Worm (Caenorhabditis elegans): ENCODE data around the gene W07G4.8.

Gene W07G4.8

DNA sequence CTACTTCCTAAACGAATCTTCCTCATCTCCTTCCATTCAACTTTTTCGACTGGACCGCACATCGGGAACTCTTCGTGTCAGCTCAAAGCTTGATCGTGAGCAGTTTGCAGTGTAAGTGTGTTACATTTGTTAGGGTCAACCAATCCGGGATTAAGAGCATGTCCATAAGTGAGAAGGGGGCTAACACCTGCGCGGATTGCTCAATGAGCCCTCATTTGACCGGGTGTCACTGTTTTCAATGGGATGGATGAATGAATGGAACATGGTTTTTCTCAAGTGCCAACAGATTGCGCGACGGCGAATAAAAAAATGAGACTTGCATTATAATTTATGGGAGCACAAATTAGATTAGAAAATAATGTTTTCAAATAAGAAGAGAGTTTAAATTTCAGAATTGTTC is 24.1 kb downstream of the W07G4.8 start:
- no peak for TF ChIP-seq unc-62 (GFP tag; optimal IDR thresholded peaks at IDR 0.05)

DNA sequence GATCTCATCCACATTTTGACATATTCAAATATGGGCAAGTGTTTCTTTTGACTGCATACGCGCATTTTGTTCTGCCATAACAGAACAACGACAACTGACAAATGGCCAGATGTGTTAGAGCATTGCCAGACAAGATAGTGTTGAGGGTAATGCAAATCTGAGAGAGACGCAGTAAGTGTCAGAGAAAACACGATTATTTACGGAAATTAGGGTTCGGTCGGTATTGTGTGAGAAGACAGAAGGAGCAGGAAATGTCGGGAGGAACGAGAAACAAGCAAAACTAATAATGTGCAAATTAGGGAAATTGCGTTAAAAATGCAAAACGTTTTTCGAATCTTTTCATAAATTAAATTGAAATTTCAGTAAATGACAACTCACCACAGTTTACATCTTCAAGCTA is 24.9 kb downstream of the W07G4.8 start:
- no peak for TF ChIP-seq unc-62 (GFP tag; optimal IDR thresholded peaks at IDR 0.05)

DNA sequence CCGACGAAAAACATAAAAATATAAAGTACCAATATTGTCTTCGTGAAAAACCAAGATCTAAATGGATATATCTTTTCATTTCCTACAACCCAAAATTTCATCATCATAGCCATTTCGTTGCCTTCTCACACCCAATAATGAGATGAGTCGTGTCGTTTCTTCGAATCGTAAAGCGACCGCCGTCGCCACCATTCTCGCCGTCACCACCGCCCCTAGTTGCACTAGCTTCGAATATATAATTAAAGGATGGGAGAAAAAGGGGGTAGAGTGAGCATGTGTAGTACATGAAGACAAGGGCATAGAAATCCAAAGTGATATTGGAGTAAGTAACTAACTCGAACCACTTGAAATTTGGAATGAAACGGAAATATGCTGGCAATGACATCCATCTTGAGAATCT is 27.1 kb downstream of the W07G4.8 start:
- no peak for TF ChIP-seq unc-62 (GFP tag; optimal IDR thresholded peaks at IDR 0.05)

DNA sequence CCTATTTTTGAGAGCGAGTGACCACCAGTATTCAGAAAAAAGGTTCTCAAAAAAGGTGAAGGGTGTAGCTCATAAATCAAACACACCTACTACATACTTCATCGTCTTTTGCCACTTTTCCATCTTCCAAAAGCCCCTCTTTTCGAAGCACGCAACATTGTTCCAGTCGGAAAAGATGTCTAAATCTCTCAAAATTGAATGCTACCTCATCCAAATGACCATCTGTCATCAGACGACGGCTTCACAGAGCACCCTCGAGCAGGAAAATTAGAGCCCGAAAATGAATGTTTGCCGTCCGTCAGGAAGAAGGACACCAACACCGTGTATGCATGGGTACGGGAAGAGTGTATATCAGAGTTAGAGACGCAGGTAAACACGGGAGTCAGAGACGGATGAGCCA is 27.8 kb downstream of the W07G4.8 start:
- TF ChIP-seq unc-62 (GFP tag; optimal IDR thresholded peaks at IDR 0.05) = no peak

DNA sequence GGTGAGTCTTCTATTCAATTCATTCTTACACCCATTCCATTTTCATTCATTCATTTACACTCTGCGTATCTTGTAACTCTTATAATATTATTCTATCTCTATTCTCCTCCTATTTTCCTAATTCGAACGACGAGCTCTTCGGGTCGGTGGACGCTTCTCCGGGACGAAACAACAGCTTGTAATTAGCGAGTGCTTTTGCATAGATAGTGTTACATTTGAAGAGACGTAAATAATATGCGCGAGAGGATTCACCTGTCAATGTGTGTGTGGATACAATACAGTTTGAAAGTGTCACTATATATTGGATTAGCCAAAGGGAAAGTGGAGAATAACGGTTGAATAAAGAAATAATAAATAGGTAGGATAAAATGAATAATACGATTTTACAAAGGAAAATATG is 28.7 kb downstream of the W07G4.8 start:
- no peak for TF ChIP-seq unc-62 (GFP tag; optimal IDR thresholded peaks at IDR 0.05)

DNA sequence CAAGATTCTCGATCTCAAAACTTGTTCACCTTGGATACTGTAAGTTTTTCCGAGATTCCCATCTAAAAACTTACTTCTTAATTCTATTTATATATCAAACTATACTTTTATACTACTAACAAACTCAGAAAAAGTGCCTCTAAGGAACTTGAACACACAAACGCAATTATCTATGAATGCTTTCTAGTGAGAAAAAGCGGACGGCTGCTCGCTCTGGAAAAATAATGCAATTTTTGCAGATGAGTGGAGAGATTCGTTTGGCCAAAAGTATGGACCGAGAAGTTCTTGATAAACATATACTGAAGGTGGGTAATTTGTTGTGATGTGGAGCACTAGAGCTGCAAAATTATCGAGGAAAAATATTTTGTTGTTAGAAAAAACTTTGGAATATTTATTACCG is 29.3 kb downstream of the W07G4.8 start:
- TF ChIP-seq unc-62 (GFP tag; optimal IDR thresholded peaks at IDR 0.05) = no peak

DNA sequence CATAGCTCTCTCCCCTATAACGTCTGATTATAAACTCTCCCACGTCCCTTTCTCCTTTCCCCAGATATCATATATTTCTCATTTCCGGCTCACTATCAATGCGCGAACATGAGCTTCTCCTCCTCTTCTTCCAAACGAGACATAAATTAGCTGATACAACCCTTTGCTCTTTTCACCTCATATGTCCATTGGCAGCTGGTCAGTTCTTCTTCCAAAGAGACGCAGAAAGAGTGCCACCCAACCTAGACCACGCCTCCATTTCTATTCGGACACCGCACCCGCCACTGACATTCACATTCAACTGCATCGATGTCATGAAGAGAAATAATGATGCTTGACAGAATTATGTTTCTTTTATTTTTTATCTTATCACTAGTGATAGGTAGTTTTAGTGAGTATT is 30.6 kb downstream of the W07G4.8 start, which contains the start of gene fmi-1:
fmi-1 (plus strand) TSS at position 301 of the 400 bp plus-strand sequence.
- no peak for TF ChIP-seq unc-62 (GFP tag; optimal IDR thresholded peaks at IDR 0.05)

DNA sequence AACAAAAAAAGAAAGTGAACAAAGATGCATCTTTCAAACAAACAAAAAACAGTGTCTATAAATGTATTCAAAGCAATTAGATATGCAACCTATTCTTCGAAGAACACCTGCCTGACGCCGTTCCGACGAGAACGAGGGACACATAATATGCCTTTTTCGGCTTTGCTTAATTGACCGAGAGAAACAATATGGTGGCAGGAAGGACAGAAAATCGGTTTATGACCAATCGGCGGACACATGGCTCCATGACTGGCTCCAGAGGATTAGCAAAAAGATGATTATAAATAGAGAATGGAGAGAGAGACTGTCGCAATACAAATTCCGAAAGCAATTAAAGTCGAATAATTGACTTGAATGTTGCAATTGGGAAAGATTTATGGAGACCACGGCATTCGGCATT is 31.1 kb downstream of the W07G4.8 start:
- TF ChIP-seq unc-62 (GFP tag; optimal IDR thresholded peaks at IDR 0.05) = no peak

DNA sequence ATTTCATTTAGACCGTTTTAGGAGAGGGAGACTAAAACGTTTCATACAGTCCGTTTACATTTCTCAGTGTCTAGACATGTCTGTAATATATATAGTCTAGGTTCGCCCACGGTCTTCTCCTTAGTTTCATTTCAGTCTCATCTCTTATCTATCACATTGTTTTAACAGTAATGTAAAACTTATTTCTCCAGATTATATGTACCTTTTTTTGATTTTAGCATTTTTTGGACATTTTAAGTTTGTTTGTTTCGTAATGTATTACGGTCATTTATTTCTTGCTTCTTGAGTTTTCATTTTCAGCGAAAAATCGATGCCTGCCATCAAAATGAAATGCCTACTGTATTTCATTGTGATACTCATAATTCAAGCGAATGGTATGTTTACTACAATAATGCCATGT is 35.5 kb downstream of the W07G4.8 start, which contains the start of gene F15B9.6:
F15B9.6 (plus strand) TSS at position 301 of the 400 bp plus-strand sequence.
- no peak for TF ChIP-seq unc-62 (GFP tag; optimal IDR thresholded peaks at IDR 0.05)

DNA sequence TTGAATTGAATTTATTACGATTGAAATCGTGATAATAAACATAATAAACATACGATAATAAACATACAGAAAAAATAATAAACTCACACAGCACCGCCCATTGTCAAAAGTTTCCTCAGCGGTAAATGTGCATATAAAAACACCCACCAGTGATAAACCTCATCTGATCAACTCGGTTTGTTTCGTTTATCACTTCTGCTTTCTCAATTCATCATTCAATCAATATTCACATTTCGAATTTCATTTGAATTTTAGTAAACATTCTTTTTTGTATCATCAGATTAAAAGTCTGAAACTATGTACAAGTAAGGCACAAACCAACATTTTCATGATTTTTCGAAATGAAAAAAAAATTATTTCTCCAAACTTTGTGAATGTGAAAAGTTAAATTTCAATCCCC is 36.2 kb downstream of the W07G4.8 start, which contains the start of gene try-10:
try-10 (minus strand) TSS at position 101 of the 400 bp plus-strand sequence.
- TF ChIP-seq unc-62 (GFP tag; optimal IDR thresholded peaks at IDR 0.05) = no peak

DNA sequence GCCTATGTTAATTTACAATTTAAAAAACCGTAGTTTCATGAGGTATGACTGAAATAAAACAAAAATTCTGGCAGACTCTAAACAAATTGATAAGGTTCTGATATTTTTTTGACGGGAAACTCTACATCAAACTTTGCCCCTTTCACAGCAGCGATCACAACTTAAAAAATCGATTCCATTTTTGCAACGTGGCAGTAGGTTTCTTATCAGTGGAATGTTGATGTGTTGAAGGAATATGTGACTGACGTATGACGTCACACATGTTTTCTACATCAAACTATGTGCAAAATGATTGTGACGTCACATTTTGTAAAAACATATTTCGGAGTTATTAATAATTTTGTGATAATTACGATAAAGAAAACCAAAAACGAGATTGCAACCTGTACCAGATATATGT is 37.5 kb downstream of the W07G4.8 start:
- no peak for TF ChIP-seq unc-62 (GFP tag; optimal IDR thresholded peaks at IDR 0.05)

DNA sequence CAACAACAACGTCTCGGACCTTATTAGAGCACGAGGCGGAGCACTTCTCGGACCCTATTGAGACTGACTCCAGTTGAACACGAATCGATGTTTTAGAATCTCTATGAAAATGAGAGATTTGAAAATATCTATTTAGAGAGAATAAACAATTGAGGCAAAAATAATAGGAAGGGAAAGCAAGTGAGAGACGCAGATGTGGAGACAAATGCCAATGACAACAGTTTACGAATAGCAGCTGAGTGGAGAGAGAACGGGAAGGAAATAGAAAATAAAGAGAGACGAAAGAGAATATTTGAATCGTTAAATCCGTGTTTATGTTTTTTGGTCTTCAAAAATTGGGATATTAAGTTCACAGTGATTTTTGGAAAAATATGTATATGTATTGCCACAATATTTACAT is 39.5 kb downstream of the W07G4.8 start:
- TF ChIP-seq unc-62 (GFP tag; optimal IDR thresholded peaks at IDR 0.05) = no peak

DNA sequence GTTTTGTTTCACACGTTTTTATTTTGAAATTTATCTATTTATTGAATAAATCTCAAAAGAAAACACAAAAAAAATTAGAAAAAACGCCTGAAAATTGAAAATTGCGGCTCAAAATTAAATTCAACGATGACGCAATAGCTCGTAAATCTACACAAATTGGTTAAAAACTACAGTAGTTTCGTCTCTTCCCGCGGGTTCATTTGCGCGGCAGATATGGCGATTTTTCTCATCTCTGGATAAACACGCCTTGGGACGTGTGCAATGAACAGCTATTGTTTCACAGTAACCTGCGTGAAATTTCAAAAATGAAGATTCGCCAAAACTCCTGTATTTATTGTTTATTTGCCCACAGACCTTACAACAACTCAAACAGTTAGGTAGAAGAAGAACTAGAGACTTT is 40.1 kb downstream of the W07G4.8 start:
- no peak for TF ChIP-seq unc-62 (GFP tag; optimal IDR thresholded peaks at IDR 0.05)

DNA sequence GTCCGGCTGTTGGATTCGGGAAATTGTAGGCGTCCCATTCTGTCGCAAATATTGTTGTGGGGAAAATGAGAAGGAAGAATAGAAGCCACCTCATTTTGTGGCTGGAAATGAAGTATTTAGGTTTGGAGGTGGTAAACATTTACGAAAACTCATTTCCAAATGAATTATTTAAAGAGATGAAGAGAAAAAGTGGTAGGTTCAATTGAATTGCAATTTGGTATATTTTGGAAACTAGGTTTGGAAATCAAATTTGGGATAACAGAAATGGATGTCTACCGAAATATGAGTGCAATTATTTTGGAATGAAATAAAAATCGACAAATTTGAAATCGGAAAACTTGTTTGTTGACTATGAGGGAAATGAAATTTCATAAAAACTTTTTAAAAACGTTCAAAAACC is 40.5 kb downstream of the W07G4.8 start, which contains the start of gene F15B9.10:
F15B9.10 (minus strand) TSS at position 101 of the 400 bp plus-strand sequence.
- TF ChIP-seq unc-62 (GFP tag; optimal IDR thresholded peaks at IDR 0.05) = no peak

DNA sequence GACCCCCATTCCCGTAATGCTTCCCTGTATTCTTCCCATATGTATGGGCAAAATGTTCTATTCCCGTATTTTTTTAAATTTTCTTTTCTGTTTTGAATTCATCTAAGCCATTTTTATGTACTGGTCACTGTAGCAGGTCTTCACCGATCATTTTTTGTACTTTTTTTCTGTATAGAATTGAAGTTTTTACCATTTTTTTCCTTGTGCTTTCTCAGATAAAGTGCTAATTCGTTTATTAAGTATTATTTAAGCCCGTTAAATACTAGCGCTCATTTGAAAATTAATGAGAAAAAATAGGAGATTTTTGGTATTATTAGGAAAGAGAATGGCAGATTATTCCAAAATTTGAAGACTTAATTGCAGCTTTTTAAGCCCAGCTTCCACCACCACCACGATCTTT is 42.6 kb downstream of the W07G4.8 start:
- TF ChIP-seq unc-62 (GFP tag; optimal IDR thresholded peaks at IDR 0.05) = no peak

DNA sequence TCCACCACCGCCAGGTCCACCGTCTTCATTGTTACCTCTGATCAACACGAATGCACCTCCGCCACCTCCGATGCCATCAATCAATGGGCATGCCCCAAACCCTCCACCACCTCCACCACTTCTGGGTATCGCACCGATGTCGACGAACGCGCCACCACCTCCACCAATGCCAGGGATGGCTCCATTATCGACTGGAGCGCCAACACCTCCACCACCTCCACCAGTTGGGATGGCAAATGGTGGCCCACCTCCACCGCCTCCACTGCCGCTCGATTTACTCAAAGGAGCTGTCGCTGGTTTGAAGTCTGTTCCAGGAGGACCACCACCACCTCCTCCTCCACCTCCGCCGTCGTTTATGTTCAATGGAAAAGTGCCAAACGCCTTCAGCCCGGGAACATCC is 45.0 kb downstream of the W07G4.8 start:
- no peak for TF ChIP-seq unc-62 (GFP tag; optimal IDR thresholded peaks at IDR 0.05)

DNA sequence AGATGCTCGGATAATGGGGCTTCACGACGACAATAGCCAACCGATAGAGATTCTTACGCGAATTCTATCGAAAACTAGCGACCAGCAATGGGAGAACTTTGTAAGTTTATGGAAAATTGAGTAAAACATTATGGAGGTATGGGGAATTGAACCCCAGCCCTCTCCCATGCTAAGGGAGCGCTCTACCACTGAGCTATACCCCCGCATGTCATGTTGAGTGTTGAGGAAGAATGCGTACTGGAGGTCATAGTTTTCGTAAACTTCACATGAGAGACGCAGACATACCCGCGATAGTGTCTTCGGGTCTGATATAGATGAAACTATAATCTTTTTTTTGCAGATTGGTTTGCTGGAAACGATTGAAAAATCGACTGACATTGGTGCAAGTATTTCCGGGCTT is 46.0 kb downstream of the W07G4.8 start:
- TF ChIP-seq unc-62 (GFP tag; optimal IDR thresholded peaks at IDR 0.05) = no peak

DNA sequence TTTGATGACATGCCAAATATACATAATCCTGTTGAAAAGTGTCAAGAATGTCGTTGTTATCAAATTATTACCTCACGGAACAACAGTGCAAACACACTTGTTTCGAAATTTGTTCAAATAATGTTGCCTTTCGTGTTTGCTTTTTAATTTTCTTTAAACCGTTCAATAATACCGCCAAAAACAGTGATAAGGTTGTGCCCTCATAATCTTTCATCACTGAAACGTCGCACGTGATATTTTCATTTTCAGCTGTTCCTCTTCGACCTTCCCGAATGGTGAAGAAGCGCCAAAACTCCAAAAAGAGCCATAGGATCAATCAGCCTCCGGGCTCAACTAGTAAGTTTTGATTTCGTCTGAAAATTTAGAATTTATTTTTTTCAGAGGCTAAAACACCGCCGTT is 47.3 kb downstream of the W07G4.8 start, which contains the start of gene inft-2:
inft-2 (plus strand) TSS at position 248 of the 400 bp plus-strand sequence.
- no peak for TF ChIP-seq unc-62 (GFP tag; optimal IDR thresholded peaks at IDR 0.05)
